Worm (Caenorhabditis elegans) whole organism, L4 larva: ENCODE measurements around the gene Y40B10A.5.

Experiments
- F10B5.3 ChIP-seq: sonication (generic microtip); optimal IDR thresholded peaks from 2 replicates; lab custom pipeline; 2016; ENCODE audit warnings: mild to moderate bottlenecking, missing genetic modification characterization, missing compliant biosample characterization
- F26F4.8 ChIP-seq: fragments of 200-800 bp; sonication (Bioruptor generic); conservative IDR thresholded peaks from 2 replicates; pipeline ENCODE4 v1.3.6; 2022; ENCODE audit warnings: missing genetic modification characterization, missing compliant biosample characterization
- ceh-20 ChIP-seq: fragments of 200-800 bp; sonication (Bioruptor generic); IDR thresholded peaks from 2 replicates; pipeline ENCODE4 v1.3.6; 2022; ENCODE audit warnings: missing genetic modification reagents, missing genetic modification characterization, missing compliant biosample characterization
- ceh-28 ChIP-seq: fragments of 150-350 bp; optimal IDR thresholded peaks from 2 replicates; lab custom pipeline; 2014; ENCODE audit warnings: missing biosample characterization, missing genetic modification reagents, missing genetic modification characterization
- ceh-32 ChIP-seq: sonication (generic microtip); optimal IDR thresholded peaks from 2 replicates; lab custom pipeline; 2016; ENCODE audit warnings: mild to moderate bottlenecking, missing genetic modification characterization, missing compliant biosample characterization; ENCODE audit not compliant: poor library complexity
- ceh-44 ChIP-seq: fragments of 200-800 bp; sonication (Bioruptor generic); IDR thresholded peaks from 2 replicates; pipeline ENCODE4 v1.3.6; 2022; ENCODE audit warnings: missing genetic modification reagents, missing genetic modification characterization, missing compliant biosample characterization
- ces-1 ChIP-seq: fragments of 150-350 bp; sonication (generic microtip); optimal IDR thresholded peaks from 4 replicates; lab custom pipeline; 2014; ENCODE audit warnings: missing biosample characterization, missing genetic modification reagents, missing genetic modification characterization
- cey-2 ChIP-seq: sonication (generic microtip); optimal IDR thresholded peaks from 3 replicates; lab custom pipeline; 2017; ENCODE audit warnings: missing genetic modification characterization, mild to moderate bottlenecking, missing compliant biosample characterization, antibody characterized with exemption, borderline replicate concordance; ENCODE audit not compliant: insufficient read depth
- daf-16 ChIP-seq, 3 experiments: sonication (generic microtip); optimal IDR thresholded peaks; 2 replicates each; lab custom pipeline; 2016 to 2017; ENCODE audit warnings: missing genetic modification characterization in 3 of 3, missing genetic modification reagents in 3 of 3, mild to moderate bottlenecking in 2 of 3, missing compliant biosample characterization in 2 of 3, missing biosample characterization in 1 of 3, moderate library complexity in 1 of 3
- dmd-6 ChIP-seq: fragments of 200-800 bp; sonication (Bioruptor generic); IDR thresholded peaks from 2 replicates; pipeline ENCODE4 v1.3.6; 2022; ENCODE audit warnings: missing genetic modification reagents, missing genetic modification characterization, missing compliant biosample characterization
- dmd-9 ChIP-seq: fragments of 200-800 bp; sonication (Bioruptor generic); IDR thresholded peaks from 2 replicates; pipeline ENCODE4 v1.3.6; 2022; ENCODE audit warnings: missing genetic modification reagents, missing genetic modification characterization, missing compliant biosample characterization
- dpl-1 ChIP-seq: fragments of 150-350 bp; optimal IDR thresholded peaks from 2 replicates; lab custom pipeline; 2014; ENCODE audit warnings: missing biosample characterization, missing genetic modification reagents, missing genetic modification characterization
- dve-1 ChIP-seq: sonication (generic microtip); optimal IDR thresholded peaks from 2 replicates; lab custom pipeline; 2017; ENCODE audit warnings: antibody characterized with exemption, mild to moderate bottlenecking, missing genetic modification characterization, missing compliant biosample characterization; ENCODE audit not compliant: insufficient read depth
- fos-1 ChIP-seq: fragments of 150-350 bp; optimal IDR thresholded peaks from 2 replicates; lab custom pipeline; 2014; ENCODE audit warnings: missing biosample characterization, missing genetic modification characterization
- gei-8 ChIP-seq: fragments of 200-800 bp; sonication (Bioruptor generic); optimal IDR thresholded peaks from 2 replicates; lab custom pipeline; 2018; ENCODE audit warnings: mild to moderate bottlenecking, missing genetic modification characterization, missing compliant biosample characterization
- hif-1 ChIP-seq, 2 experiments: sonication (generic microtip); optimal IDR thresholded peaks; 2 replicates each; lab custom pipeline; 2016 to 2017; ENCODE audit warnings: missing compliant biosample characterization in 2 of 2, missing genetic modification characterization in 2 of 2, missing genetic modification reagents in 2 of 2, missing genotype in 2 of 2, mild to moderate bottlenecking in 1 of 2
- hlh-11 ChIP-seq: fragments of 200-800 bp; sonication (Bioruptor generic); optimal IDR thresholded peaks from 2 replicates; lab custom pipeline; 2018; ENCODE audit warnings: mild to moderate bottlenecking, missing genetic modification characterization, missing compliant biosample characterization
- lim-7 ChIP-seq: fragments of 200-800 bp; sonication (Bioruptor generic); IDR thresholded peaks from 2 replicates; pipeline ENCODE4 v1.3.6; 2022; ENCODE audit warnings: missing genetic modification characterization, missing compliant biosample characterization
- lin-38 ChIP-seq: fragments of 200-800 bp; sonication (Bioruptor generic); IDR thresholded peaks from 2 replicates; pipeline ENCODE4 v1.3.6; 2022; ENCODE audit warnings: missing genetic modification reagents, missing genetic modification characterization, missing compliant biosample characterization
- lir-3 ChIP-seq: sonication (generic microtip); optimal IDR thresholded peaks from 2 replicates; lab custom pipeline; 2016; ENCODE audit warnings: mild to moderate bottlenecking, missing genetic modification characterization, missing compliant biosample characterization
- mxl-3 ChIP-seq: fragments of 200-800 bp; sonication (Bioruptor generic); optimal IDR thresholded peaks from 2 replicates; lab custom pipeline; 2018; ENCODE audit warnings: mild to moderate bottlenecking, missing genetic modification characterization, missing compliant biosample characterization
- nhr-102 ChIP-seq: sonication (generic microtip); optimal IDR thresholded peaks from 2 replicates; lab custom pipeline; 2016; ENCODE audit warnings: mild to moderate bottlenecking, missing genetic modification characterization, moderate library complexity, missing compliant biosample characterization
- nhr-25 ChIP-seq: sonication (generic microtip); optimal IDR thresholded peaks from 2 replicates; lab custom pipeline; 2017; ENCODE audit warnings: missing genetic modification characterization, mild to moderate bottlenecking, missing compliant biosample characterization, antibody characterized with exemption, moderate library complexity, borderline replicate concordance; ENCODE audit not compliant: insufficient read depth
- nhr-48 ChIP-seq: sonication (generic microtip); optimal IDR thresholded peaks from 2 replicates; lab custom pipeline; 2016; ENCODE audit warnings: mild to moderate bottlenecking, missing genetic modification characterization, missing compliant biosample characterization
- nhr-6 ChIP-seq: fragments of 150-350 bp; optimal IDR thresholded peaks from 2 replicates; lab custom pipeline; 2014; ENCODE audit warnings: missing biosample characterization, missing genetic modification characterization
- nhr-77 ChIP-seq: fragments of 150-350 bp; optimal IDR thresholded peaks from 2 replicates; lab custom pipeline; 2014; ENCODE audit warnings: missing biosample characterization, missing genetic modification characterization
- set-16 ChIP-seq: fragments of 200-800 bp; sonication (Bioruptor generic); IDR thresholded peaks from 2 replicates; pipeline ENCODE4 v1.3.6; 2022; ENCODE audit warnings: missing genetic modification reagents, missing genetic modification characterization, missing compliant biosample characterization
- spr-1 ChIP-seq: sonication (generic microtip); optimal IDR thresholded peaks from 2 replicates; lab custom pipeline; 2016; ENCODE audit warnings: mild to moderate bottlenecking, missing genetic modification characterization, missing compliant biosample characterization
- tag-97 ChIP-seq: fragments of 200-800 bp; sonication (Bioruptor generic); IDR thresholded peaks from 2 replicates; pipeline ENCODE4 v1.3.6; 2022; ENCODE audit warnings: missing genetic modification characterization, missing compliant biosample characterization
- unc-130 ChIP-seq: sonication (generic microtip); optimal IDR thresholded peaks from 2 replicates; lab custom pipeline; 2016; ENCODE audit warnings: missing genetic modification reagents, missing genetic modification characterization, missing compliant biosample characterization
- unc-62 ChIP-seq, 3 experiments: fragments of 150-350 bp in 1 of 3; sonication (generic microtip); optimal IDR thresholded peaks in 2 of 3; peaks in 1 of 3; 1 replicate in 1 of 3; 2 replicates in 2 of 3; lab custom pipeline; 2014 to 2017; ENCODE audit warnings: missing biosample characterization in 3 of 3, missing genetic modification characterization in 3 of 3, missing genetic modification reagents in 3 of 3, missing genotype in 1 of 3
- zag-1 ChIP-seq: fragments of 150-350 bp; optimal IDR thresholded peaks from 2 replicates; lab custom pipeline; 2014; ENCODE audit warnings: missing biosample characterization, missing genetic modification characterization
- zip-2 ChIP-seq: fragments of 150-350 bp; optimal IDR thresholded peaks from 2 replicates; lab custom pipeline; 2014; ENCODE audit warnings: missing biosample characterization, missing genetic modification characterization
- ztf-11 ChIP-seq: fragments of 150-350 bp; optimal IDR thresholded peaks from 2 replicates; lab custom pipeline; 2014; ENCODE audit warnings: missing biosample characterization, missing genetic modification characterization

Y40B10A.5 gene

DNA sequence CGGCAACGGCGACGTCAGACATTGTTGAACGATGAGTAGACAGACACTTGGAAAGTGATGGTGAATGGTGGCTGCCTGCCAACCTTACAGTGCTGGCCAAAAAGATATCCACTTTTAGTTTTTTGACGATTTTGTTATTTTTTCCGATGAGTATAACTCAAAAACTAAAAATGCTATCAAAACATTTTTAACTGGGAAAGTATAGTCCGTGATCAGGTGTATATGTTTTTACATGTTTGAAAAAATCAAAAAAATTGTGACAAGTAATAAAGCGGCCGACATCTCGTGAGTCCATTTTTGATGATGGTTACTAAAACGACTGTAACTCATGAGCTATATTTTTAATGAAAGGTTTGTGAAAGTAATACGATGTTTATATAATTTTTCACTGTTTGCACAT is 14.4 kb downstream of the Y40B10A.5 start, which contains the start of gene hil-6:
Gene hil-6 (minus strand): TSS at position 101 of the 400 bp plus-strand sequence.
- no peak for TF ChIP-seq lir-3 (tag; lab: Kevin White, UChicago)
- no peak for TF ChIP-seq dpl-1
- peak in 1 of 2 experiments; percentile 33 for TF ChIP-seq unc-62 (GFP tag; optimal IDR thresholded peaks at IDR 0.05 in 1 of 2; lab: Kevin White, UChicago)
- no peak for TF ChIP-seq unc-62 (tag; optimal IDR thresholded peaks at IDR 0.05; lab: Kevin White, UChicago)
- TF ChIP-seq tag-97 (GFP tag; lab: Robert Waterston, UW): no peak
- TF ChIP-seq ceh-32 (tag; lab: Kevin White, UChicago): no peak
- TF ChIP-seq, all 104 proteins: peak for 1

DNA sequence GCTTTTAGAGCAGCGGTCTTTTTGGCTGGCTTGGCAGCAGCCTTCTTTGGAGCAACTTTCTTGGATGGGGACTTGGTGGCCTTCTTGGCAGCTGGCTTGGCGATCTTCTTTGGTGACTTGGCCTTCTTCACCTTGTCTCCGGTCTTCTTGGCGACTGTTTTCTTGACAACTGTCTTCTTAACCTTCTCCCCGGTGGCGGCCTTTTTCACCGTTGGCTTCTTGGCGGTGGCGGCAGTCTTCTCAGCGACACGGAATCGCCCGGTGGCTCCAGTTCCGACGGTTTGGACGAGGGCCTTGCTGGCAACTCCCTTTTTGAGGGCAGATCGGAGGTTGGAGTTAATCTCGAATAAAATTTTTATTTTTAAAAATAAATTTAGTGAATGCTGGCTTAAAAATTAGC is 15.2 kb downstream of the Y40B10A.5 start:
- TF ChIP-seq nhr-48 (tag; lab: Kevin White, UChicago): no peak
- peak; percentile 75 for TF ChIP-seq set-16
- peak in 1 of 2 experiments; percentile 43 for TF ChIP-seq unc-62 (GFP tag; optimal IDR thresholded peaks at IDR 0.05 in 1 of 2; lab: Kevin White, UChicago)
- no peak for TF ChIP-seq unc-62 (tag; optimal IDR thresholded peaks at IDR 0.05; lab: Kevin White, UChicago)

DNA sequence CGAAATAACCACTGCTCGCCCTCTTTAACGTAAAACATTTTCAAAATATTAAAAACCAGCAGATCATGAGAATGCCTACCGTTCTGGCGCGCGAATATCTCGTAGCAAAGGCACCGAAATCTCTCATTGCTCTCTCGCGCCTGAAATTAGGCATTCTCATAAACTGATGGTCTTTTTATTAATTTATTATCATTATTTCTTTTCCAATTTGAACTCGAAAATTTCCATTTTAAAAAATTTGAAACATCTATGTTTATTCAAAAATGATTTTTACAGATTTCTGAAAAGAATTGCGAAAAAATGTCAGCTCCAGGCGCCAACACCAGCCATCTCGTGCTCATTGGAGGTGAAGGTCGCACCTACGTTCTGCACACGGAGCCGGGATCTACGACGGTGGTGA is 16.0 kb downstream of the Y40B10A.5 start, which contains the start of gene F59A7.12:
Gene F59A7.12 (plus strand): TSS at position 301 of the 400 bp plus-strand sequence.
- TF ChIP-seq set-16 (peak; percentile 62), ces-1 (GFP tag; lab: Kevin White, UChicago) (no peak)
- TF ChIP-seq, all 104 proteins: peak for 1

DNA sequence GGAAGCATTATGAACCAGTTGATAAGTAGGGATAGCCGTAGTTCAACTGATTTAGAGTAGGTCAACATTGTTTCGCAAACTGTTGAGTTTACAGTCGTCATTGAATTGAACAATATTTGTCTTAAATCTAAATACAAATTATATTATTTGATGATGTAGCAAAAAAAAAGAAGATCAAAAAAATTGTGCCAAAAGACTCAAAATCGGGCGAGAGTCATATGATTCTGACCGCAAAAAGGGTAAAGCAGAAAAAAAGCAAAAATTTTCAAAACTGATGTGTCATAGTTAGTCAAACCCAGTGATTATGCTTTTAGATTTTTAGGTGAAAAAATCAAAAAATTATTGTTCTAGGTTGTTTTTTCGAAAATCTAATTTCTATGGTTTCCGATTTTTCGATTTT is 18.1 kb downstream of the Y40B10A.5 start, which contains the start of gene srab-13:
Gene srab-13 (minus strand): TSS at position 101 of the 400 bp plus-strand sequence.
- no peak for TF ChIP-seq dve-1
- TF ChIP-seq ztf-11: no peak
- TF ChIP-seq nhr-102 (tag; lab: Kevin White, UChicago): no peak
- no peak for TF ChIP-seq ceh-20 (GFP tag; lab: Robert Waterston, UW)
- TF ChIP-seq F10B5.3 (tag; lab: Kevin White, UChicago): no peak
- TF ChIP-seq spr-1 (tag; lab: Kevin White, UChicago): no peak

DNA sequence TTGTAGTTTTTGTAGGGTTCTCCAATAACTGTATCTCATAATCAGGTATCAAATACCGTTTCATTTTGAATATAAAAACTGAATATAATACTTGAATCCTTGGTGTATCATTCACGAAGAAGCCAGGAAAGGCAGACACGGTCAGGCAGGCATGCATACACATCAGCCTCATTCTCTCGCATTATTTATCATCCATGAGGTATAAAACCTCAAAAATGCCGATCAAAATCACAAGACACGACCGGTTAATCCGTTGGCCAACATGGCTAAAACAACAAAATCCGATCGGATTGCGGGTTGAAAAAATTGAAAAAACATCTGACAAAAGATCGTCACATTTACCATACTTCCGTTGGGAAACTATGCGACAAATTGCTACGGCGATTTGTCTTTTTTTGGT is 23.5 kb downstream of the Y40B10A.5 start, which contains the start of gene F59A7.5:
Gene F59A7.5 (plus strand): TSS at position 301 of the 400 bp plus-strand sequence.
- TF ChIP-seq unc-62 (GFP tag; optimal IDR thresholded peaks at IDR 0.05 in 1 of 2; lab: Kevin White, UChicago) (peak in 1 of 2 experiments; percentile 13), unc-62 (tag; optimal IDR thresholded peaks at IDR 0.05; lab: Kevin White, UChicago) (no peak), dmd-6 (GFP tag; lab: Robert Waterston, UW) (no peak)
- TF ChIP-seq, all 104 proteins: peak for 1

DNA sequence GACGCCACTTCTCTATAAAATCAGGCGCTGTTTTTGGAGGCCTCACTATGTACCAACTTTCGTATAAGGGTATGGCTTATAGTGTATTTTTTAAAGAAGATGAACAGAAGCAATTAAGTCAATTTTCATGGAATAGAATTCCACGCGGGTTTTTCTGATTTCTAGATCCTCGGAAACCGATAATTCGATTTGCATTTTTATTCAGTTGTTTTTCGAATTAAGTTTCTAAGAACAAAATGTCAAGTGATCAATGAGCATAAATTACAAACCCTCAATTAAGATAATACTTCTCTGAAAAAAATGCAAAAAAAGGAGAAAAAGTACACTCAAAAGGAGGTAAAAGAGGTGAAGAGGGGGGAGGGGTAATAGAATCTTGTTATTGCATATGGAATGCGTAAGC is 24.6 kb downstream of the Y40B10A.5 start:
- TF ChIP-seq hif-1 (tag; optimal IDR thresholded peaks at IDR 0.05; lab: Kevin White, UChicago) (no peak), tag-97 (GFP tag; lab: Robert Waterston, UW) (no peak), dmd-9 (no peak), nhr-6 (no peak), zip-2 (tag; lab: Kevin White, UChicago) (no peak)

DNA sequence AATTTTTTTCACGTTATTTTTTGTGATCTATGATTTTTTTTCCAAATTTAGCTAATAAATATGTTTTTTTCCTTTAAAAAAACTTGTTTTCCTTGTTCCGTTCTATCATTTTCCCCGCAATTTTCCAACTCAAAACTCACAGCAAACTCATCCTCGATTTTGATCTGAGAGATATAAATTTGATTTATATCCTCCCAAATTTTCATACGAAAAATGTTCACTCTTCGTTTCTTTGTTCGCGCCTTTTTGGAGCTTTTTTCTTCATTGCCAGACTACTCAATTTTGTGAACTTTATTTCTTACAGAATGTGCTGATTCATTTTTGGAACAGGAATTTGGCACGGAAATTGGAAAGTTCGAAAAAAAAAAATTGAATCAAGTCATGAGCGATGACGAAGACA is 27.2 kb downstream of the Y40B10A.5 start, which contains the start of gene F59A7.14:
Gene F59A7.14 (plus strand): TSS at position 301 of the 400 bp plus-strand sequence.
- no peak for TF ChIP-seq cey-2 (tag; lab: Kevin White, UChicago)
- TF ChIP-seq nhr-25 (tag; lab: Kevin White, UChicago): no peak
- TF ChIP-seq hlh-11 (tag; lab: Kevin White, UChicago): no peak
- TF ChIP-seq fos-1 (tag; lab: Kevin White, UChicago): no peak
- TF ChIP-seq F26F4.8 (GFP tag; lab: Robert Waterston, UW): no peak
- TF ChIP-seq daf-16 (GFP tag; optimal IDR thresholded peaks at IDR 0.05; lab: Kevin White, UChicago): no peak
- TF ChIP-seq daf-16 (tag; optimal IDR thresholded peaks at IDR 0.05; lab: Kevin White, UChicago): no peak
- no peak for TF ChIP-seq gei-8 (GFP tag; lab: Kevin White, UChicago)
- TF ChIP-seq ceh-44 (GFP tag; lab: Robert Waterston, UW): no peak
- no peak for TF ChIP-seq F10B5.3 (tag; lab: Kevin White, UChicago)
- TF ChIP-seq mxl-3 (GFP tag; lab: Kevin White, UChicago): no peak
- TF ChIP-seq nhr-77 (tag; lab: Kevin White, UChicago): no peak
- no peak for TF ChIP-seq lim-7
- TF ChIP-seq lin-38 (GFP tag; lab: Robert Waterston, UW): no peak
- TF ChIP-seq zag-1: no peak
- no peak for TF ChIP-seq set-16
- TF ChIP-seq ceh-28: no peak
- TF ChIP-seq unc-130 (GFP tag; lab: Kevin White, UChicago): no peak
